Fruit fly (Drosophila melanogaster) whole organism, prepupa: ENCODE data around the gene S6KL.

Source experiments
- Blimp-1 ChIP-seq: fragments of 200-800 bp; sonication (Bioruptor generic); optimal IDR thresholded peaks from 3 replicates; lab custom pipeline; 2017; ENCODE audit warnings: missing biosample characterization, missing genetic modification characterization, mild to moderate bottlenecking, moderate library complexity, missing genetic modification reagents
- CG10631 ChIP-seq: fragments of 200-800 bp; sonication (Bioruptor generic); optimal IDR thresholded peaks from 2 replicates; lab custom pipeline; 2016; ENCODE audit warnings: missing biosample characterization, missing genetic modification characterization
- CG10669 ChIP-seq: fragments of 200-800 bp; sonication (Bioruptor generic); optimal IDR thresholded peaks from 3 replicates; lab custom pipeline; 2018; ENCODE audit warnings: missing biosample characterization, mild to moderate bottlenecking, missing genetic modification characterization, moderate library complexity
- CG11294 ChIP-seq: fragments of 200-800 bp; sonication (Bioruptor generic); IDR thresholded peaks from 2 replicates; pipeline ENCODE4 v1.3.6; 2022; ENCODE audit warnings: missing biosample characterization, missing genetic modification characterization
- CG11902 ChIP-seq: fragments of 200-800 bp; sonication (Bioruptor generic); optimal IDR thresholded peaks from 3 replicates; lab custom pipeline; 2016; ENCODE audit warnings: missing biosample characterization, missing genetic modification characterization
- CG15336 ChIP-seq: fragments of 200-800 bp; sonication (Bioruptor generic); IDR thresholded peaks from 2 replicates; pipeline ENCODE4 v1.3.6; 2022; ENCODE audit warnings: missing biosample characterization, missing genetic modification characterization
- CG1621 ChIP-seq: fragments of 200-800 bp; sonication (Bioruptor generic); optimal IDR thresholded peaks from 3 replicates; lab custom pipeline; 2018; ENCODE audit warnings: missing biosample characterization, mild to moderate bottlenecking, missing genetic modification characterization
- CG3032 ChIP-seq: fragments of 200-800 bp; optimal IDR thresholded peaks from 2 replicates; lab custom pipeline; 2019; ENCODE audit warnings: missing biosample characterization, mild to moderate bottlenecking, missing genetic modification characterization, moderate library complexity
- CG31627 ChIP-seq: fragments of 200-800 bp; sonication (Bioruptor generic); optimal IDR thresholded peaks from 3 replicates; lab custom pipeline; 2016; ENCODE audit warnings: missing biosample characterization, missing genetic modification characterization
- CG34406 ChIP-seq: fragments of 200-800 bp; sonication (Bioruptor generic); optimal IDR thresholded peaks from 3 replicates; lab custom pipeline; 2016; ENCODE audit warnings: missing biosample characterization, missing genetic modification characterization
- CG4318 ChIP-seq: fragments of 200-800 bp; sonication (Bioruptor generic); optimal IDR thresholded peaks from 3 replicates; lab custom pipeline; 2017; ENCODE audit warnings: missing biosample characterization, mild to moderate bottlenecking, missing genetic modification characterization
- CG6163 ChIP-seq: fragments of 200-800 bp; sonication (Bioruptor generic); IDR thresholded peaks from 3 replicates; pipeline ENCODE4 v1.3.6; 2022; ENCODE audit warnings: missing biosample characterization, missing genetic modification characterization
- CG6276 ChIP-seq: fragments of 200-800 bp; sonication (Bioruptor generic); optimal IDR thresholded peaks from 2 replicates; lab custom pipeline; 2017; ENCODE audit warnings: missing biosample characterization, mild to moderate bottlenecking, missing genetic modification characterization
- CG6808 ChIP-seq: fragments of 200-800 bp; sonication (Bioruptor generic); optimal IDR thresholded peaks from 3 replicates; lab custom pipeline; 2017; ENCODE audit warnings: missing biosample characterization, missing genetic modification characterization, mild to moderate bottlenecking, moderate library complexity, missing genetic modification reagents
- CG6854 ChIP-seq: fragments of 200-800 bp; sonication (Bioruptor generic); optimal IDR thresholded peaks from 2 replicates; lab custom pipeline; 2017; ENCODE audit warnings: missing biosample characterization, mild to moderate bottlenecking, missing genetic modification characterization
- CG7368 ChIP-seq: fragments of 200-800 bp; sonication (Bioruptor generic); optimal IDR thresholded peaks from 3 replicates; lab custom pipeline; 2016; ENCODE audit warnings: missing biosample characterization, missing genetic modification characterization
- CG8319 ChIP-seq: fragments of 200-800 bp; sonication (Bioruptor generic); optimal IDR thresholded peaks from 3 replicates; lab custom pipeline; 2016; ENCODE audit warnings: missing biosample characterization, missing genetic modification characterization
- CG8632 ChIP-seq: fragments of 200-800 bp; sonication (Bioruptor generic); optimal IDR thresholded peaks from 3 replicates; lab custom pipeline; 2016; ENCODE audit warnings: missing biosample characterization, missing genetic modification characterization
- CG9139 ChIP-seq: fragments of 200-800 bp; sonication (Bioruptor generic); optimal IDR thresholded peaks from 3 replicates; lab custom pipeline; 2017; ENCODE audit warnings: missing biosample characterization, mild to moderate bottlenecking, missing genetic modification characterization
- Eip75B ChIP-seq: fragments of 200-800 bp; sonication (Bioruptor generic); optimal IDR thresholded peaks from 3 replicates; lab custom pipeline; 2016; ENCODE audit warnings: missing biosample characterization, missing genetic modification characterization
- Eip78C ChIP-seq: fragments of 200-800 bp; sonication (Bioruptor generic); peaks from one replicate; lab custom pipeline; 2016; ENCODE audit warnings: missing biosample characterization, missing genetic modification characterization
- Eip93F ChIP-seq: fragments of 200-800 bp; sonication (Bioruptor generic); optimal IDR thresholded peaks from 2 replicates; lab custom pipeline; 2016; ENCODE audit warnings: missing biosample characterization, mild to moderate bottlenecking, missing genetic modification characterization
- Ets21C ChIP-seq: fragments of 200-800 bp; sonication (Bioruptor generic); optimal IDR thresholded peaks from 3 replicates; lab custom pipeline; 2016; ENCODE audit warnings: missing biosample characterization, missing genetic modification characterization
- Ets96B ChIP-seq: fragments of 200-800 bp; optimal IDR thresholded peaks from 2 replicates; lab custom pipeline; 2019; ENCODE audit warnings: missing biosample characterization, mild to moderate bottlenecking, missing genetic modification characterization, moderate library complexity
- Gug ChIP-seq: fragments of 200-800 bp; sonication (Bioruptor generic); IDR thresholded peaks from 2 replicates; pipeline ENCODE4 v1.3.6; 2022; ENCODE audit warnings: missing biosample characterization, missing genetic modification characterization
- Hr39 ChIP-seq: fragments of 200-800 bp; sonication (Bioruptor generic); optimal IDR thresholded peaks from 2 replicates; lab custom pipeline; 2016; ENCODE audit warnings: missing biosample characterization, missing genetic modification characterization
- Met ChIP-seq: fragments of 200-800 bp; sonication (Bioruptor generic); optimal IDR thresholded peaks from 3 replicates; lab custom pipeline; 2016; ENCODE audit warnings: missing biosample characterization, missing genetic modification characterization
- OdsH ChIP-seq: fragments of 200-800 bp; sonication (Bioruptor generic); optimal IDR thresholded peaks from 3 replicates; lab custom pipeline; 2016; ENCODE audit warnings: missing biosample characterization, missing genetic modification characterization
- Sox14 ChIP-seq: fragments of 200-800 bp; sonication (Bioruptor generic); optimal IDR thresholded peaks from 3 replicates; lab custom pipeline; 2016; ENCODE audit warnings: missing biosample characterization, missing genetic modification characterization
- Sox15 ChIP-seq: fragments of 200-800 bp; sonication (Bioruptor generic); optimal IDR thresholded peaks from 3 replicates; lab custom pipeline; 2016; ENCODE audit warnings: missing biosample characterization, missing genetic modification characterization
- achi ChIP-seq: fragments of 200-800 bp; sonication (Bioruptor generic); optimal IDR thresholded peaks from 3 replicates; lab custom pipeline; 2016; ENCODE audit warnings: missing biosample characterization, missing genetic modification characterization
- cyc ChIP-seq: fragments of 200-800 bp; sonication (Bioruptor generic); optimal IDR thresholded peaks from 3 replicates; lab custom pipeline; 2016; ENCODE audit warnings: missing biosample characterization, missing genetic modification characterization
- dac ChIP-seq: fragments of 200-800 bp; sonication (Bioruptor generic); optimal IDR thresholded peaks from 2 replicates; lab custom pipeline; 2017; ENCODE audit warnings: missing biosample characterization, mild to moderate bottlenecking, missing genetic modification characterization
- dsx ChIP-seq: fragments of 200-800 bp; optimal IDR thresholded peaks from 3 replicates; lab custom pipeline; 2019; ENCODE audit warnings: missing biosample characterization, mild to moderate bottlenecking, missing genetic modification characterization, moderate library complexity; ENCODE audit not compliant: poor library complexity, severe bottlenecking
- eg ChIP-seq: fragments of 200-800 bp; sonication (Bioruptor generic); IDR thresholded peaks from 3 replicates; pipeline ENCODE4 v1.3.6; 2022; ENCODE audit warnings: missing biosample characterization, missing genetic modification characterization
- fd59A ChIP-seq: fragments of 200-800 bp; sonication (Bioruptor generic); optimal IDR thresholded peaks from 2 replicates; lab custom pipeline; 2017; ENCODE audit warnings: missing biosample characterization, mild to moderate bottlenecking, missing genetic modification characterization, missing genetic modification reagents
- fd85E ChIP-seq: fragments of 200-800 bp; sonication (Bioruptor generic); optimal IDR thresholded peaks from 3 replicates; lab custom pipeline; 2016; ENCODE audit warnings: missing biosample characterization, missing genetic modification characterization
- lz ChIP-seq: fragments of 200-800 bp; sonication (Bioruptor generic); optimal IDR thresholded peaks from 3 replicates; lab custom pipeline; 2016; ENCODE audit warnings: missing biosample characterization, missing genetic modification characterization
- net ChIP-seq: fragments of 200-800 bp; sonication (Bioruptor generic); optimal IDR thresholded peaks from 3 replicates; lab custom pipeline; 2016; ENCODE audit warnings: missing biosample characterization, missing genetic modification characterization
- pdm3 ChIP-seq: fragments of 200-800 bp; sonication (Bioruptor generic); optimal IDR thresholded peaks from 3 replicates; lab custom pipeline; 2016; ENCODE audit warnings: missing biosample characterization, missing genetic modification characterization
- spab ChIP-seq: fragments of 200-800 bp; sonication (Bioruptor generic); optimal IDR thresholded peaks from 2 replicates; lab custom pipeline; 2017; ENCODE audit warnings: missing biosample characterization, mild to moderate bottlenecking, missing genetic modification characterization, missing genetic modification reagents
- ss ChIP-seq, 2 experiments: fragments of 200-800 bp; sonication (Bioruptor generic); optimal IDR thresholded peaks; 2 replicates in 1 of 2; 3 replicates in 1 of 2; lab custom pipeline; 2017 to 2018; ENCODE audit warnings: mild to moderate bottlenecking in 2 of 2, missing biosample characterization in 2 of 2, missing genetic modification characterization in 2 of 2, moderate library complexity in 1 of 2
- svp ChIP-seq: fragments of 200-800 bp; sonication (Bioruptor generic); peaks from one replicate; lab custom pipeline; 2016; ENCODE audit warnings: missing biosample characterization, missing genetic modification characterization
- topi ChIP-seq: fragments of 200-800 bp; sonication (Bioruptor generic); optimal IDR thresholded peaks from 3 replicates; lab custom pipeline; 2016; ENCODE audit warnings: missing biosample characterization, missing genetic modification characterization
- vri ChIP-seq: fragments of 200-800 bp; sonication (Bioruptor generic); optimal IDR thresholded peaks from 3 replicates; lab custom pipeline; 2016; ENCODE audit warnings: missing biosample characterization, mild to moderate bottlenecking, missing genetic modification characterization

Gene S6KL

DNA sequence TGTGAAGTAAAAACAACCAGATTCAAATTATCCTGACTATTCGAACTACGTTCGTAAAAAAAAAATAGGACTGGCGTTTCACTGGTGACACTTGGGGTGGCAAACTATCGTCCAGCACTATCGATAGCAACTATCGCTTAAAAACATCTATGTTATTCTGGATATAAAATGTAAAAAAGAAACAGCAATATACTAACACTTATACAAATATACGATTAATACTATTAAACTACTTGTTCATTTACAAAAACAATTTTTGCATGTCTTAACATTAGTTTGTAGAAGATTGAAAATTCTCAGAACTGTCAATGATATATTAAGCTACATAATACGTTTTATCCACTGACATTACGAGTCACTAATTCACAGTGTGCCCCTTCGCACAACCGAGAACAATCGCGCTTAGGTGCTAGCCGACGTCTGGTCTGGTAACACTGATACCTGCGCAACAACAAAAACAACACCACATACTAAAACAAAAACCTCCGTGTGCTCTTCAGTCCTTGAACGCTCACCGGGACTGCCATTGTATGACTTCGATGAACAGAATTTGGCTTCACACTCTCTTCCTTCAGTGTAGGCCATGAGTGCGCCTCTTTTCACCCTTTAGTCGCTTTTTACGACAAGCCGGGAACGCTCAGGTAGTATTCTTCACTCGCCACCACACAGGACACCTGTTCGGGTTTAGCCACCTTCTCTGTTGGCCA is 4.7 kb upstream of the S6KL start, which contains the start of gene CG18259:
CG18259 (minus strand) TSS at position 78 of the 707 bp plus-strand sequence.
- TF ChIP-seq Eip78C (peak; percentile 47), CG6808 (no peak), ss (GFP tag; optimal IDR thresholded peaks at IDR 0.05; lab: Kevin White, UChicago) (no peak), CG31627 (peak; percentile 9), svp (peak; percentile 67), Eip93F (GFP tag; lab: Kevin White, UChicago) (no peak), CG3032 (no peak), dac (no peak), CG8319 (GFP tag; lab: Kevin White, UChicago) (no peak), CG9139 (GFP tag; lab: Kevin White, UChicago) (no peak), fd59A (no peak), CG1621 (tag; lab: Kevin White, UChicago) (no peak), Sox15 (GFP tag; lab: Kevin White, UChicago) (no peak), Blimp-1 (GFP tag; lab: Kevin White, UChicago) (no peak), fd85E (GFP tag; lab: Kevin White, UChicago) (no peak), pdm3 (GFP tag; lab: Kevin White, UChicago) (peak; percentile 2), CG6163 (GFP tag; lab: Robert Waterston, UW) (no peak), Hr39 (GFP tag; lab: Kevin White, UChicago) (no peak), OdsH (GFP tag; lab: Kevin White, UChicago) (no peak), CG10631 (GFP tag; lab: Kevin White, UChicago) (no peak), dsx (no peak), topi (no peak), CG4318 (no peak), CG11902 (GFP tag; lab: Kevin White, UChicago) (no peak), CG7368 (GFP tag; lab: Kevin White, UChicago) (no peak), Sox14 (GFP tag; lab: Kevin White, UChicago) (peak; percentile 32), CG34406 (no peak)

DNA sequence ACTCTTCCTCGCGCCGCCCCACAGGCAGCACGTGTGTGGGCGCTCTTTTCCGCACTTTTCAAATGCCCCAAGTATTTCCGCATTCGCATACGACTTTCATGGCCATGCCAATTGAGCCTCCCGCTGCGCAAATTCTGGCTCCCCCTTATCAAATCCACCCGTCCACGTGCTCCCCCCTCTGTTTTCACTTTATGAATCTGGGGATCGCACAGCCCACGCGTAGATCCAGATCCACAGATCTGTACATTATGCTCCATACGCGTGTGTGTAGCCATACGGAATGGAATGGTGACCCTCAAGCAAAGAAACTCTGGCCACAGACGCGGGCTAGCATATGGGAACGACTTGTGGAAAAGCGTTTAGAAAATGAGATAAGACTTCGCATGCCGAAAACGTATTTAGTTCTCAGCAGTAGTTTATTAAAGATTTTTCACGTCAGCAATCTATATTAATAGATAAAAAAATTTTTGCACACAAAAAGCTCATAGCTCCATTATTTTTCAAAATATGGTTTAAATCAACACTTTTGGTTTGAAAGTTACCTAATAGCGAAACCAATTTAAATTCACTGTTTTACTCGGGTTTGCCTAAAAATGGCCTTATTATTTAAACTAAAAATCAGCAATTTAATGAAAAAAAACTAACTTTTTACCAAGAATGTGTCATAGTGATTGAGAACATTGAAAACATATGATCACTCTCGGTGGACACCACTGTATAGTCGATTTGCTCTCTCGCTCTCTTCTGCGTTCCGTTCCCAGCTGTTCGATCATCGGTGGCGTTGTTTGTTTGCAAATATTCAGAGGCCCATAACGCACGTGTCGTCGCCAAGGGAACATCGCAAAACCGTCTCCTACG is 1.3 kb downstream of the S6KL start:
- TF ChIP-seq cyc (GFP tag; lab: Kevin White, UChicago), result peak; percentile 48
- peak; percentile 65 for TF ChIP-seq achi (GFP tag; lab: Kevin White, UChicago)
- TF ChIP-seq fd85E (GFP tag; lab: Kevin White, UChicago), result no peak
- TF ChIP-seq dsx, result peak; percentile 36
- no peak; the same call in 2 of the 3 replicates for TF ChIP-seq eg (GFP tag; lab: Robert Waterston, UW)
- TF ChIP-seq lz, result peak; percentile 61
- TF ChIP-seq vri (GFP tag; lab: Kevin White, UChicago), result no peak
- no peak for TF ChIP-seq CG11294
- TF ChIP-seq CG31627, result peak; percentile 55
- peak; percentile 64 for TF ChIP-seq CG10631 (GFP tag; lab: Kevin White, UChicago)
- peak; percentile 69 for TF ChIP-seq CG6276
- no peak for TF ChIP-seq Eip93F (GFP tag; lab: Kevin White, UChicago)
- TF ChIP-seq pdm3 (GFP tag; lab: Kevin White, UChicago), result peak; percentile 75
- TF ChIP-seq Hr39 (GFP tag; lab: Kevin White, UChicago), result peak; percentile 67
- TF ChIP-seq Sox15 (GFP tag; lab: Kevin White, UChicago), result peak; percentile 49
- no peak for TF ChIP-seq CG7368 (GFP tag; lab: Kevin White, UChicago)
- TF ChIP-seq Eip75B (GFP tag; lab: Kevin White, UChicago), result peak; percentile 78
- TF ChIP-seq spab (GFP tag; lab: Kevin White, UChicago), result peak; percentile 40
- no peak; the same call in 2 of the 3 replicates for TF ChIP-seq CG6163 (GFP tag; lab: Robert Waterston, UW)
- peak; percentile 89 for TF ChIP-seq svp
- TF ChIP-seq topi, result peak; percentile 69
- peak; percentile 42 for TF ChIP-seq CG10669 (GFP tag; lab: Kevin White, UChicago)
- TF ChIP-seq Ets96B (tag; lab: Kevin White, UChicago), result peak; percentile 30
- peak; percentile 29 to 33 for TF ChIP-seq ss (GFP tag; optimal IDR thresholded peaks at IDR 0.05; lab: Kevin White, UChicago)
- peak; percentile 62 for TF ChIP-seq CG8632 (GFP tag; lab: Kevin White, UChicago)
- peak; percentile 93 for TF ChIP-seq Eip78C
- TF ChIP-seq CG6854 (GFP tag; lab: Kevin White, UChicago), result no peak
- peak; percentile 76 for TF ChIP-seq Met
- TF ChIP-seq net (GFP tag; lab: Kevin White, UChicago), result peak; percentile 68
- TF ChIP-seq CG4318, result peak; percentile 67
- TF ChIP-seq Gug (GFP tag; lab: Robert Waterston, UW), result peak; percentile 42; the same call in 1 of the 2 replicates
- TF ChIP-seq Ets21C, result peak; percentile 44
- peak; percentile 32; the same call in 1 of the 2 replicates for TF ChIP-seq CG15336 (GFP tag; lab: Robert Waterston, UW)
- peak; percentile 57 for TF ChIP-seq dac
- TF ChIP-seq Sox14 (GFP tag; lab: Kevin White, UChicago), result peak; percentile 65
